Fruit fly (Drosophila melanogaster) whole organism: ENCODE results near the gene CG44005.

Experiments
- pan ChIP-seq: fragments of >200 bp; optimal IDR thresholded peaks from 2 replicates; lab custom pipeline; 2017
- usp ChIP-seq: fragments of >200 bp; optimal IDR thresholded peaks from 2 replicates; lab custom pipeline; 2017; ENCODE audit warnings: missing biosample characterization, missing genetic modification characterization, mixed read lengths

- TF ChIP-seq pan (lab: Kevin White, UChicago) = no peak
- TF ChIP-seq usp (GFP tag; lab: Kevin White, UChicago) = no peak
Observed at dm6 chr3L:18021886-18022285, 50.0 kb downstream of the CG44005 start.
